Worm (Caenorhabditis elegans) whole organism, L3 larva: ENCODE measurements around the gene srw-23.

Experiments
- R02D3.7 ChIP-seq: fragments of 150-350 bp; optimal IDR thresholded peaks from 2 replicates; lab custom pipeline; 2014; ENCODE audit warnings: missing biosample characterization, missing genetic modification characterization
- aly-2 ChIP-seq: fragments of 150-350 bp; optimal IDR thresholded peaks from 2 replicates; lab custom pipeline; 2014; ENCODE audit warnings: missing biosample characterization, missing genetic modification characterization
- ceh-16 ChIP-seq: sonication (generic microtip); optimal IDR thresholded peaks from 2 replicates; lab custom pipeline; 2017; ENCODE audit warnings: missing biosample characterization, missing genetic modification characterization
- ceh-9 ChIP-seq: sonication (generic microtip); optimal IDR thresholded peaks from 2 replicates; lab custom pipeline; 2018; ENCODE audit warnings: missing biosample characterization, missing genetic modification characterization
- daf-12 ChIP-seq: fragments of 150-350 bp; optimal IDR thresholded peaks from 2 replicates; lab custom pipeline; 2014; ENCODE audit warnings: missing biosample characterization, missing genetic modification reagents, missing genetic modification characterization
- egl-5 ChIP-seq: fragments of 150-350 bp; optimal IDR thresholded peaks from 2 replicates; lab custom pipeline; 2017; ENCODE audit warnings: missing biosample characterization, missing genetic modification reagents, missing genetic modification characterization, inconsistent platforms
- elt-1 ChIP-seq: fragments of 150-350 bp; optimal IDR thresholded peaks from 2 replicates; lab custom pipeline; 2014; ENCODE audit warnings: missing biosample characterization, missing genetic modification characterization
- eor-1 ChIP-seq, 2 experiments: fragments of 150-350 bp; optimal IDR thresholded peaks; 2 replicates each; lab custom pipeline; 2014 to 2018; ENCODE audit warnings: missing biosample characterization in 2 of 2, missing genetic modification characterization in 2 of 2
- fkh-2 ChIP-seq: fragments of 150-350 bp; optimal IDR thresholded peaks from 2 replicates; lab custom pipeline; 2014; ENCODE audit warnings: missing biosample characterization, missing genetic modification reagents, missing genetic modification characterization
- fos-1 ChIP-seq: fragments of 150-350 bp; optimal IDR thresholded peaks from 2 replicates; lab custom pipeline; 2014; ENCODE audit warnings: missing biosample characterization, missing genetic modification characterization
- hmg-11 ChIP-seq: sonication (generic microtip); optimal IDR thresholded peaks from 2 replicates; lab custom pipeline; 2016; ENCODE audit warnings: missing genetic modification characterization, missing compliant biosample characterization
- lin-15B ChIP-seq: fragments of 150-350 bp; optimal IDR thresholded peaks from 2 replicates; lab custom pipeline; 2014; ENCODE audit warnings: missing biosample characterization, missing genetic modification characterization
- lin-39 ChIP-seq: fragments of 150-350 bp; optimal IDR thresholded peaks from 2 replicates; lab custom pipeline; 2018; ENCODE audit warnings: missing biosample characterization, missing genetic modification reagents, missing genetic modification characterization
- mml-1 ChIP-seq: fragments of 150-350 bp; sonication (generic microtip); optimal IDR thresholded peaks from 3 replicates; lab custom pipeline; 2014; ENCODE audit warnings: missing biosample characterization, missing genetic modification characterization
- nfya-1 ChIP-seq: sonication (generic microtip); optimal IDR thresholded peaks from 2 replicates; lab custom pipeline; 2017; ENCODE audit warnings: missing genetic modification characterization, mild to moderate bottlenecking, missing compliant biosample characterization, antibody characterized with exemption, moderate library complexity; ENCODE audit not compliant: insufficient read depth
- nhr-11 ChIP-seq: fragments of 150-350 bp; optimal IDR thresholded peaks from 2 replicates; lab custom pipeline; 2014; ENCODE audit warnings: missing biosample characterization, missing genetic modification characterization
- nhr-12 ChIP-seq: fragments of 150-350 bp; optimal IDR thresholded peaks from 2 replicates; lab custom pipeline; 2014; ENCODE audit warnings: missing biosample characterization, missing genetic modification characterization
- nhr-23 ChIP-seq: fragments of 150-350 bp; optimal IDR thresholded peaks from 2 replicates; lab custom pipeline; 2014; ENCODE audit warnings: missing biosample characterization, missing genetic modification reagents, missing genetic modification characterization
- nhr-237 ChIP-seq: fragments of 150-350 bp; optimal IDR thresholded peaks from 2 replicates; lab custom pipeline; 2014; ENCODE audit warnings: missing biosample characterization, missing genetic modification characterization
- nhr-28 ChIP-seq: fragments of 150-350 bp; optimal IDR thresholded peaks from 2 replicates; lab custom pipeline; 2014; ENCODE audit warnings: missing biosample characterization, missing genetic modification characterization
- nhr-43 ChIP-seq: sonication (generic microtip); optimal IDR thresholded peaks from 2 replicates; lab custom pipeline; 2016; ENCODE audit warnings: mild to moderate bottlenecking, missing genetic modification characterization, missing compliant biosample characterization; ENCODE audit not compliant: poor library complexity, severe bottlenecking
- nhr-67 ChIP-seq: fragments of 150-350 bp; optimal IDR thresholded peaks from 2 replicates; lab custom pipeline; 2014; ENCODE audit warnings: missing biosample characterization, missing genetic modification characterization
- nhr-77 ChIP-seq: fragments of 150-350 bp; optimal IDR thresholded peaks from 2 replicates; lab custom pipeline; 2014; ENCODE audit warnings: missing biosample characterization, missing genetic modification characterization
- pha-4 ChIP-seq: fragments of 150-350 bp; optimal IDR thresholded peaks from 2 replicates; lab custom pipeline; 2014; ENCODE audit warnings: missing biosample characterization, missing genetic modification reagents, missing genetic modification characterization
- sea-2 ChIP-seq: fragments of 150-350 bp; sonication (generic microtip); optimal IDR thresholded peaks from 4 replicates; lab custom pipeline; 2014; ENCODE audit warnings: missing biosample characterization, missing genetic modification reagents, missing genetic modification characterization
- skn-1 ChIP-seq: fragments of 150-350 bp; optimal IDR thresholded peaks from 2 replicates; lab custom pipeline; 2014; ENCODE audit warnings: missing biosample characterization, missing genetic modification characterization
- snpc-4 ChIP-seq: fragments of 150-350 bp; optimal IDR thresholded peaks from 2 replicates; lab custom pipeline; 2014; ENCODE audit warnings: missing biosample characterization, missing genetic modification characterization
- unc-39 ChIP-seq: sonication (generic microtip); optimal IDR thresholded peaks from 4 replicates; lab custom pipeline; 2017; ENCODE audit warnings: missing biosample characterization, missing genetic modification characterization
- unc-62 ChIP-seq: fragments of 150-350 bp; sonication (generic microtip); optimal IDR thresholded peaks from 4 replicates; lab custom pipeline; 2014; ENCODE audit warnings: missing biosample characterization, missing genetic modification reagents, missing genetic modification characterization
- zag-1 ChIP-seq: fragments of 150-350 bp; optimal IDR thresholded peaks from 2 replicates; lab custom pipeline; 2014; ENCODE audit warnings: missing biosample characterization, missing genetic modification characterization
- ztf-11 ChIP-seq: fragments of 150-350 bp; optimal IDR thresholded peaks from 2 replicates; lab custom pipeline; 2014; ENCODE audit warnings: missing biosample characterization, missing genetic modification characterization
- ztf-4 ChIP-seq: fragments of 150-350 bp; optimal IDR thresholded peaks from 2 replicates; lab custom pipeline; 2014; ENCODE audit warnings: missing biosample characterization, missing genetic modification characterization

The srw-23 gene

ce11 chrV:16831921-16832320 is 41.8 kb upstream of the srw-23 start, which contains the start of gene srh-215:
Gene srh-215, minus strand, starts transcription at chrV:16832021.
- no peak for TF ChIP-seq zag-1
- no peak for TF ChIP-seq daf-12 (tag; lab: Kevin White, UChicago)
- no peak for TF ChIP-seq nhr-11 (tag; lab: Kevin White, UChicago)
- no peak for TF ChIP-seq egl-5
- no peak for TF ChIP-seq nhr-43 (tag; lab: Kevin White, UChicago)
- no peak for TF ChIP-seq elt-1 (tag; lab: Kevin White, UChicago)
- no peak for TF ChIP-seq unc-62 (GFP tag; lab: Kevin White, UChicago)
- no peak for TF ChIP-seq ztf-11 (tag; lab: Kevin White, UChicago)
- no peak for TF ChIP-seq ceh-16 (tag; lab: Kevin White, UChicago)
- TF ChIP-seq R02D3.7 (tag; lab: Kevin White, UChicago), result no peak
- TF ChIP-seq fos-1, result no peak

DNA sequence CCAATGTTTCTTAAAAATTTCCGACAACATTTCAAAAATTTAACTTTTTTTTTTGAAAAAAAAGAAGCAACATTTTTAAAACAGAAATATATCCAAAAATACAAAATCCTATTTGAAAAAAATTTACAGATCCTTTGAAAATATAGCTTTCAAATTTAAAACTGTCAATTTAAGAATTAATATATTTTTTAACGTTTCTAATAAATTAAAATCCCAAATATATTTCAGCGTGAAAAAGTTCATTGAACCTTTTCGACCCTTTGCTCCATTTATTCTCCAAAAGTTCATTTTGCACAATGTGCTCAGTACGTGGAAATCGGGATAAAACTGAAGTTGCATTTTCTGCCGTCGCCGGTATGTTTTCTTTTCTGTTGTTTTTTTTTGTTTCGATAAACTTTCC is 40.9 kb upstream of the srw-23 start, which contains the start of gene phy-3:
Gene phy-3, plus strand, starts transcription at position 301 of the 400 bp plus-strand sequence.
- TF ChIP-seq egl-5 (no peak), ztf-4 (tag; lab: Kevin White, UChicago) (no peak), unc-62 (GFP tag; lab: Kevin White, UChicago) (no peak), nhr-23 (tag; lab: Kevin White, UChicago) (no peak), nhr-237 (tag; lab: Kevin White, UChicago) (no peak), snpc-4 (tag; lab: Kevin White, UChicago) (no peak), nhr-77 (tag; lab: Kevin White, UChicago) (no peak), aly-2 (tag; lab: Kevin White, UChicago) (no peak), R02D3.7 (tag; lab: Kevin White, UChicago) (no peak), nhr-67 (tag; lab: Kevin White, UChicago) (no peak), nhr-12 (tag; lab: Kevin White, UChicago) (no peak), skn-1 (no peak), nhr-28 (no peak), nhr-43 (tag; lab: Kevin White, UChicago) (no peak), fkh-2 (tag; lab: Kevin White, UChicago) (no peak), nhr-11 (tag; lab: Kevin White, UChicago) (no peak), unc-39 (tag; lab: Kevin White, UChicago) (no peak), sea-2 (GFP tag; lab: Kevin White, UChicago) (no peak), mml-1 (tag; lab: Kevin White, UChicago) (no peak)
- TF ChIP-seq, all 47 proteins: peak for 0

ce11 chrV:16833672-16834071 is 40.1 kb upstream of the srw-23 start:
- TF ChIP-seq daf-12 (tag; lab: Kevin White, UChicago), result no peak
- no peak for TF ChIP-seq ceh-9 (tag; lab: Kevin White, UChicago)

DNA sequence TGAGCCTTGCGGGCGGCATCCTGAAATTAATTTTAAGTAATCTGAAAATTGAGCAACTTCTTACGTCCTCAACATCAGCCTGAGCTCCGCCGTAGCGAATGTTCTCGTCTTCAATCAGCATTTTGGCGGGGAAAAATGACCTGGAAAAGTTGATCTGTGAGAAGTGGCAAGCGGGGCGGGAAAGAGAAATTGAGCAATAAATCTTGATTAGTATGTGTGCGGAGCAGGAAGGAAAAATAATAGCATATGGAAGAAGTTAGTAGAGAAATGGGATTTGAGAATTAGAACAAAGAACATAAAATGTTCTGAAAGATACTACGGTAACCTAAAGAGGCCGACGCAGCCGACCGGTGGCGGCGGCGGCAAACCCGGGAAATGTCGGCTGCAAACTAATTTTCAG is 38.8 kb upstream of the srw-23 start, which contains the start of gene tni-3:
Gene tni-3, minus strand, starts transcription at position 140 of the 400 bp plus-strand sequence.
- no peak for TF ChIP-seq pha-4
- no peak for TF ChIP-seq fkh-2 (tag; lab: Kevin White, UChicago)
- TF ChIP-seq mml-1 (tag; lab: Kevin White, UChicago), result no peak
- no peak for TF ChIP-seq nhr-77 (tag; lab: Kevin White, UChicago)
- no peak for TF ChIP-seq ztf-4 (tag; lab: Kevin White, UChicago)
- no peak for TF ChIP-seq hmg-11 (tag; lab: Kevin White, UChicago)
- TF ChIP-seq nhr-28, result no peak

ce11 chrV:16836100-16836499 is 37.6 kb upstream of the srw-23 start:
- no peak for TF ChIP-seq eor-1 (tag; optimal IDR thresholded peaks at IDR 0.05; lab: Kevin White, UChicago)
- no peak for TF ChIP-seq lin-39 (tag; lab: Kevin White, UChicago)
- no peak for TF ChIP-seq ceh-16 (tag; lab: Kevin White, UChicago)
- TF ChIP-seq nhr-11 (tag; lab: Kevin White, UChicago), result no peak
- TF ChIP-seq R02D3.7 (tag; lab: Kevin White, UChicago), result no peak
- TF ChIP-seq nfya-1 (tag; lab: Kevin White, UChicago), result no peak
- TF ChIP-seq lin-15B (tag; lab: Kevin White, UChicago), result no peak
- no peak for TF ChIP-seq skn-1
- TF ChIP-seq aly-2 (tag; lab: Kevin White, UChicago), result no peak
- no peak for TF ChIP-seq nhr-67 (tag; lab: Kevin White, UChicago)
